Worm (Caenorhabditis elegans): ENCODE results near the gene D1014.7.

ce11 chrV:8099306-8099705 lies 18.8 kb upstream of the D1014.7 start, which contains the start of gene sdz-23:
- TF ChIP-seq unc-62 (GFP tag; optimal IDR thresholded peaks at IDR 0.05) (no peak), ces-1 (GFP tag; optimal IDR thresholded peaks at IDR 0.05) (no peak), lsy-2 (tag; optimal IDR thresholded peaks at IDR 0.05) (no peak), nhr-12 (tag; optimal IDR thresholded peaks at IDR 0.05) (no peak), pha-4 (tag; optimal IDR thresholded peaks at IDR 0.05) (no peak), unc-120 (tag; optimal IDR thresholded peaks at IDR 0.05; ENCODE audit: poor library complexity, severe bottlenecking) (no peak), nhr-76 (tag; optimal IDR thresholded peaks at IDR 0.05) (no peak), elt-1 (tag; optimal IDR thresholded peaks at IDR 0.05; ENCODE audit: borderline replicate concordance, insufficient read depth) (no peak), ztf-11 (tag; optimal IDR thresholded peaks at IDR 0.05) (no peak), ham-2 (GFP tag; optimal IDR thresholded peaks at IDR 0.05) (no peak), elt-3 (tag; optimal IDR thresholded peaks at IDR 0.05) (no peak), mep-1 (tag; optimal IDR thresholded peaks at IDR 0.05) (no peak), ceh-43 (GFP tag; optimal IDR thresholded peaks at IDR 0.05) (no peak), blmp-1 (tag; optimal IDR thresholded peaks at IDR 0.05) (no peak)
